Fruit fly (Drosophila melanogaster) whole organism, wandering third instar larva: ENCODE data around the gene tau.

Experiments used
- Abd-B ChIP-seq: fragments of >200 bp; optimal IDR thresholded peaks from 2 replicates; lab custom pipeline; 2017; ENCODE audit warnings: missing biosample characterization, missing genetic modification characterization
- CG32264 ChIP-seq: fragments of 200-800 bp; sonication (Bioruptor generic); optimal IDR thresholded peaks from 2 replicates; lab custom pipeline; 2016; ENCODE audit warnings: missing biosample characterization, missing genetic modification characterization
- CG9705 ChIP-seq: fragments of 200-800 bp; sonication (Bioruptor generic); optimal IDR thresholded peaks from 2 replicates; lab custom pipeline; 2018; ENCODE audit warnings: missing biosample characterization, mild to moderate bottlenecking, missing genetic modification characterization
- CrebA ChIP-seq: fragments of 200-800 bp; sonication (Bioruptor generic); optimal IDR thresholded peaks from 2 replicates; lab custom pipeline; 2016; ENCODE audit warnings: missing biosample characterization, mild to moderate bottlenecking, missing genetic modification characterization, borderline replicate concordance
- Dfd ChIP-seq: fragments of >200 bp; optimal IDR thresholded peaks from 2 replicates; lab custom pipeline; 2017; ENCODE audit warnings: missing biosample characterization, missing genetic modification characterization
- Dif ChIP-seq: fragments of 200-275, 200-300 bp; sonication (Bioruptor generic); optimal IDR thresholded peaks from 2 replicates; lab custom pipeline; 2018; ENCODE audit warnings: missing biosample characterization, missing genetic modification characterization; ENCODE audit not compliant: partially characterized antibody
- GATAd ChIP-seq: sonication (Bioruptor generic); optimal IDR thresholded peaks from 2 replicates; lab custom pipeline; 2016; ENCODE audit warnings: missing biosample characterization, missing genetic modification characterization
- HLH106 ChIP-seq: fragments of 200-800 bp; optimal IDR thresholded peaks from 3 replicates; lab custom pipeline; 2019; ENCODE audit warnings: missing biosample characterization, mild to moderate bottlenecking, missing genetic modification characterization, moderate library complexity
- Hnf4 ChIP-seq: fragments of 200-800 bp; sonication (Bioruptor generic); optimal IDR thresholded peaks from 2 replicates; lab custom pipeline; 2016; ENCODE audit warnings: missing biosample characterization, mild to moderate bottlenecking, missing genetic modification characterization
- Hr78 ChIP-seq: fragments of >200 bp; optimal IDR thresholded peaks from 2 replicates; lab custom pipeline; 2017; ENCODE audit warnings: missing biosample characterization, missing genetic modification characterization
- Hr83 ChIP-seq: fragments of 200-300 bp; sonication (Bioruptor generic); optimal IDR thresholded peaks from 2 replicates; lab custom pipeline; 2016; ENCODE audit warnings: missing biosample characterization, mild to moderate bottlenecking, missing genetic modification characterization, moderate library complexity; ENCODE audit not compliant: poor library complexity, severe bottlenecking
- Jra ChIP-seq: sonication (Bioruptor generic); optimal IDR thresholded peaks from 2 replicates; lab custom pipeline; 2016; ENCODE audit warnings: missing biosample characterization, missing genetic modification characterization
- Mio ChIP-seq: sonication (Bioruptor generic); optimal IDR thresholded peaks from 2 replicates; lab custom pipeline; 2016; ENCODE audit warnings: missing biosample characterization, missing genetic modification characterization
- Myc ChIP-seq: fragments of >200 bp; optimal IDR thresholded peaks from 2 replicates; lab custom pipeline; 2017
- N ChIP-seq: fragments of >200 bp; optimal IDR thresholded peaks from 2 replicates; lab custom pipeline; 2018; ENCODE audit warnings: missing biosample characterization, missing external identifiers, missing genetic modification characterization
- OdsH ChIP-seq: fragments of 200-800 bp; sonication (Bioruptor generic); optimal IDR thresholded peaks from 2 replicates; lab custom pipeline; 2016; ENCODE audit warnings: missing biosample characterization, mild to moderate bottlenecking, missing genetic modification characterization
- Rel ChIP-seq, 2 experiments: fragments of 200-800 bp; sonication (Bioruptor generic) in 1 of 2; optimal IDR thresholded peaks; 2 replicates in 1 of 2; 3 replicates in 1 of 2; lab custom pipeline; 2016 to 2019; ENCODE audit warnings: mild to moderate bottlenecking in 2 of 2, missing biosample characterization in 2 of 2, missing genetic modification characterization in 2 of 2, moderate library complexity in 1 of 2
- Sp1 ChIP-seq: fragments of 200-800 bp; sonication (Bioruptor generic); optimal IDR thresholded peaks from 3 replicates; lab custom pipeline; 2019; ENCODE audit warnings: missing biosample characterization, mild to moderate bottlenecking, missing genetic modification characterization, moderate library complexity
- Vsx2 ChIP-seq: fragments of 200-300, 225-300 bp; sonication (Bioruptor generic); optimal IDR thresholded peaks from 2 replicates; lab custom pipeline; 2018; ENCODE audit warnings: missing biosample characterization, missing genetic modification characterization; ENCODE audit not compliant: partially characterized antibody
- br ChIP-seq: fragments of 200-800 bp; sonication (Bioruptor generic); optimal IDR thresholded peaks from 2 replicates; lab custom pipeline; 2016; ENCODE audit warnings: missing biosample characterization, missing genetic modification characterization
- brk ChIP-seq: fragments of 200-800 bp; sonication (Bioruptor generic); optimal IDR thresholded peaks from 2 replicates; lab custom pipeline; 2016; ENCODE audit warnings: missing biosample characterization, mild to moderate bottlenecking, missing genetic modification characterization
- dl ChIP-seq, 2 experiments: fragments of 175-275, 200-275 bp in 1 of 2; fragments of 200-275 bp in 1 of 2; sonication (Bioruptor generic); optimal IDR thresholded peaks; lab custom pipeline; 2018; ENCODE audit warnings: mild to moderate bottlenecking in 2 of 2, missing biosample characterization in 2 of 2, missing genetic modification characterization in 2 of 2, moderate library complexity in 2 of 2; ENCODE audit not compliant: partially characterized antibody in 2 of 2, insufficient read depth in 1 of 2
- dmrt93B ChIP-seq: fragments of 200-800 bp; sonication (Bioruptor generic); optimal IDR thresholded peaks from 2 replicates; lab custom pipeline; 2018; ENCODE audit warnings: missing biosample characterization, mild to moderate bottlenecking, missing genetic modification characterization
- dsf ChIP-seq: sonication (Bioruptor generic); optimal IDR thresholded peaks from 2 replicates; lab custom pipeline; 2016; ENCODE audit warnings: missing biosample characterization, missing genetic modification characterization, borderline replicate concordance
- ey ChIP-seq: fragments of 200-800 bp; sonication (Bioruptor generic); optimal IDR thresholded peaks from 2 replicates; lab custom pipeline; 2016; ENCODE audit warnings: missing biosample characterization, missing genetic modification characterization
- foxo ChIP-seq, 2 experiments: fragments of 200-800 bp; sonication (Bioruptor generic); optimal IDR thresholded peaks; 2 replicates in 1 of 2; 3 replicates in 1 of 2; lab custom pipeline; 2016 to 2017; ENCODE audit warnings: missing biosample characterization in 2 of 2, missing genetic modification characterization in 2 of 2
- fru ChIP-seq: fragments of 200-800 bp; sonication (Bioruptor generic); optimal IDR thresholded peaks from 3 replicates; lab custom pipeline; 2016; ENCODE audit warnings: missing biosample characterization, mild to moderate bottlenecking, missing genetic modification characterization
- h ChIP-seq: fragments of 200-800 bp; sonication (Bioruptor generic); optimal IDR thresholded peaks from 3 replicates; lab custom pipeline; 2016; ENCODE audit warnings: missing biosample characterization, mild to moderate bottlenecking, missing genetic modification characterization
- jim ChIP-seq: fragments of 175-275, 200-325 bp; sonication (Bioruptor generic); optimal IDR thresholded peaks from 2 replicates; lab custom pipeline; 2016; ENCODE audit warnings: missing biosample characterization, mild to moderate bottlenecking, missing genetic modification characterization
- lola ChIP-seq: fragments of >200 bp; optimal IDR thresholded peaks from 2 replicates; lab custom pipeline; 2017; ENCODE audit warnings: missing biosample characterization, missing genetic modification characterization
- pan ChIP-seq: fragments of >200 bp; optimal IDR thresholded peaks from 2 replicates; lab custom pipeline; 2017
- psq ChIP-seq: fragments of 200-800 bp; sonication (Bioruptor generic); optimal IDR thresholded peaks from 3 replicates; lab custom pipeline; 2017; ENCODE audit warnings: missing biosample characterization, mild to moderate bottlenecking, missing genetic modification characterization, moderate library complexity
- rgr ChIP-seq: fragments of 200-800 bp; sonication (Bioruptor generic); optimal IDR thresholded peaks from 3 replicates; lab custom pipeline; 2016; ENCODE audit warnings: missing biosample characterization, mild to moderate bottlenecking, missing genetic modification characterization
- sage ChIP-seq: fragments of 200-800 bp; sonication (Bioruptor generic); optimal IDR thresholded peaks from 2 replicates; lab custom pipeline; 2016; ENCODE audit warnings: missing biosample characterization, mild to moderate bottlenecking, missing genetic modification characterization
- sv ChIP-seq: fragments of 200-800 bp; sonication (Bioruptor generic); optimal IDR thresholded peaks from 3 replicates; lab custom pipeline; 2016; ENCODE audit warnings: missing biosample characterization, missing genetic modification characterization
- tai ChIP-seq: sonication (Bioruptor generic); optimal IDR thresholded peaks from 2 replicates; lab custom pipeline; 2016; ENCODE audit warnings: missing biosample characterization, missing genetic modification characterization
- usp ChIP-seq: fragments of >200 bp; optimal IDR thresholded peaks from 2 replicates; lab custom pipeline; 2017; ENCODE audit warnings: missing biosample characterization, missing genetic modification characterization
- woc ChIP-seq: sonication (Bioruptor generic); optimal IDR thresholded peaks from 2 replicates; lab custom pipeline; 2016; ENCODE audit warnings: missing biosample characterization, mild to moderate bottlenecking, missing genetic modification characterization

The tau gene

DNA sequence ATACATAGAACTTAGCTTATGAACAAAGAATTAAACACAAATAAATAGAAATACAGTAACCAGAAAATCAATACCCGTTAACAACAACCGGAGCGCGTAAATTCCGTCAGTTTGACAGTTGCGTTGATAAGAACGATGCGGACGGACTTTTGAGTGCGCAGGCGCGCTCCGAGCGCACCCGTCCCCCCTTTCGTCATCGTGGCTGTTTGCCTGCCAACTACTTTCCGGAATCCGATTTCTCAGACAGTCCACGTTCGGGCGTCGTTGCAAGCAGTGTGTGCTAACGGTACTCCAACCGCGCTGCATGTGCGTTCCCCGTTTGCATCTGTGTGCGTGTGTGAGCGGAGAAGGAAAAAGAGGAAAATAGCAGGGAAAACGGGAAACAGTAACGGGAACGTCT, 48.8 kb downstream of the tau start:
- TF ChIP-seq dl (GFP tag; optimal IDR thresholded peaks at IDR 0.05; lab: Kevin White, UChicago; ENCODE audit: insufficient read depth in 1 of 2, partially characterized antibody in 2 of 2) (no peak), woc (GFP tag; lab: Kevin White, UChicago) (no peak), Mio (GFP tag; lab: Kevin White, UChicago) (no peak), sv (GFP tag; lab: Kevin White, UChicago) (no peak), sage (GFP tag; lab: Kevin White, UChicago) (no peak), h (GFP tag; lab: Kevin White, UChicago) (no peak), Hnf4 (GFP tag; lab: Kevin White, UChicago) (no peak), Dfd (GFP tag; lab: Kevin White, UChicago) (no peak), ey (no peak), foxo (GFP tag; optimal IDR thresholded peaks at IDR 0.05; lab: Kevin White, UChicago) (no peak), Myc (lab: Kevin White, UChicago) (no peak), rgr (GFP tag; lab: Kevin White, UChicago) (no peak), pan (lab: Kevin White, UChicago) (no peak), Hr83 (GFP tag; lab: Kevin White, UChicago) (no peak), CrebA (GFP tag; lab: Kevin White, UChicago) (no peak), N (GFP tag; lab: Kevin White, UChicago) (no peak), fru (GFP tag; lab: Kevin White, UChicago) (no peak)

DNA sequence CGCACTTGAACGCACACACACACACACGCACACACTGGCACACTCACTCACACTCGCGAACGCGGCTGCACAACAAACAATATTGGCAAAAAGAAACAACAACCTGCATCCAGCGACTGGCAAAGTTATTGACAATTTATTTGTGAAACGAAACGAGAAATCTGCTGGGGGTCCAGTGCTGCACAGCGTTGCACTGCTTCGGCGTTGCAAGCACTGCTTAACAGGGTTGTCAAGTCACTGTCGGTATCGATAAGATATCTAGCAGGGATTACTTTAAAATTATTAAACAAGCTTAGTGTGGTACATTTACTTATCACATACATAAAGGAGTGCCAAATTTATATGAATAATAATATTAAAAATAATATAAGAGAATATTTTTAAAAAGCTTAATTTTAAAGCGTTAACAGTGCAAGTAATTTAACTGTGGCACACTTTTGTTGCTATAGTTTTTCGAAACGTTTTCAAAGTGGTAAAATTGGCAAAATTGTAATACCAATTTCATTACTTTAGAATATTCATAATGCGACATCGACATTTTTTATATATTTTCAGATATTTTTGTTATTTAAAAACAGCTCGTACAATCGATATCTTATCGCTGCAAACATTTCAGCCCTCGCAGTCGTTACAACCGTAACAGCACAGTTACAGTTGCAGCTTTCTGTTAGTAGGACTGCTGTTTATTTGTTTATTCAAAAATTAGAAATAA, 49.4 kb downstream of the tau start, which contains the start of the genes dsd and Tusp:
dsd (minus strand) TSS at position 179 of the 712 bp plus-strand sequence.
Tusp (plus strand) TSS at position 662 of the 712 bp plus-strand sequence.
- TF ChIP-seq dsf (GFP tag; lab: Kevin White, UChicago) (peak; percentile 12), Hr78 (GFP tag; lab: Kevin White, UChicago) (no peak), psq (GFP tag; lab: Kevin White, UChicago) (peak; percentile 71), Abd-B (GFP tag; lab: Kevin White, UChicago) (no peak), h (GFP tag; lab: Kevin White, UChicago) (peak; percentile 79), usp (GFP tag; lab: Kevin White, UChicago) (no peak), CrebA (GFP tag; lab: Kevin White, UChicago) (peak; percentile 2), fru (GFP tag; lab: Kevin White, UChicago) (peak; percentile 72), sage (GFP tag; lab: Kevin White, UChicago) (no peak), ey (peak; percentile 58), lola (GFP tag; lab: Kevin White, UChicago) (no peak), rgr (GFP tag; lab: Kevin White, UChicago) (peak; percentile 82), Dfd (GFP tag; lab: Kevin White, UChicago) (no peak), foxo (GFP tag; optimal IDR thresholded peaks at IDR 0.05; lab: Kevin White, UChicago) (peak in 1 of 2 experiments; percentile 85), Hr83 (GFP tag; lab: Kevin White, UChicago) (peak; percentile 94), jim (GFP tag; lab: Kevin White, UChicago) (peak; percentile 79), GATAd (GFP tag; lab: Kevin White, UChicago) (peak; percentile 68), Dif (GFP tag; lab: Kevin White, UChicago) (no peak), Rel (GFP tag; optimal IDR thresholded peaks at IDR 0.05; lab: Kevin White, UChicago) (no peak), Rel (tag; optimal IDR thresholded peaks at IDR 0.05; lab: Kevin White, UChicago) (peak; percentile 71), N (GFP tag; lab: Kevin White, UChicago) (no peak), pan (lab: Kevin White, UChicago) (no peak), Myc (lab: Kevin White, UChicago) (no peak), HLH106 (tag; lab: Kevin White, UChicago) (peak; percentile 75), Mio (GFP tag; lab: Kevin White, UChicago) (peak; percentile 27), br (GFP tag; lab: Kevin White, UChicago) (peak; percentile 73), woc (GFP tag; lab: Kevin White, UChicago) (peak; percentile 67), dmrt93B (GFP tag; lab: Kevin White, UChicago) (peak; percentile 66), Sp1 (GFP tag; lab: Kevin White, UChicago) (peak; percentile 60), CG32264 (GFP tag; lab: Kevin White, UChicago) (no peak), Hnf4 (GFP tag; lab: Kevin White, UChicago) (peak; percentile 90), sv (GFP tag; lab: Kevin White, UChicago) (peak; percentile 82), Vsx2 (no peak), Jra (peak; percentile 46), OdsH (GFP tag; lab: Kevin White, UChicago) (peak; percentile 57), CG9705 (peak; percentile 60), brk (peak; percentile 55), dl (GFP tag; optimal IDR thresholded peaks at IDR 0.05; lab: Kevin White, UChicago; ENCODE audit: insufficient read depth in 1 of 2, partially characterized antibody in 2 of 2) (no peak), tai (GFP tag; lab: Kevin White, UChicago) (no peak)
- TF ChIP-seq, all 38 proteins: peak for 24
